Fruit fly (Drosophila melanogaster) whole organism, pupa: ENCODE data around the gene Pburs.

Experiments used
- CG14655 ChIP-seq: fragments of 200-800 bp; sonication (Bioruptor generic); optimal IDR thresholded peaks from 3 replicates; lab custom pipeline; 2017; ENCODE audit warnings: mild to moderate bottlenecking, missing biosample characterization, missing genetic modification reagents, missing genetic modification characterization
- fd96Ca ChIP-seq: fragments of 200-800 bp; sonication (Bioruptor generic); IDR thresholded peaks from 3 replicates; pipeline ENCODE4 v1.3.6; 2022; ENCODE audit warnings: missing biosample characterization, missing genetic modification characterization

DNA sequence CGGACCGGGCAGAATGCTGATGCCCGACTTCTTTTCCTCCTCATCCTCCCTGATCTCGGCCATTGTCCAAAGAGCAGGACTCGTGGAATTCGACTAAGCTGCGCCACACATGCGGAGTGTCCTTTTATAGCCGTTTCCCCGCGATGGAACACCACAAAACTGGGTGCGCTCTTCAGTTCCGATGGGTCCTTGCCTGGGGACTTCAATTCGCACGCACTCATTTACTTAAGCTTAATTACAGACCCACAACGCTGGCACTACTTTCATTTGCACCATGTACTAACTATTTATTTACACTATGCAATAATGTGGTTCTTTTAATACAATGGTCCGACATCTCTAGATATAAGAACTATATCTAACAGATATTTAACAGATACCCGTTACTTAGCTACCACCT is 36.1 kb downstream of the Pburs start, which contains the start of gene ppk:
- no peak for TF ChIP-seq CG14655 (GFP tag; lab: Kevin White, UChicago)
- no peak for TF ChIP-seq fd96Ca (GFP tag; lab: Robert Waterston, UW)
